Worm (Caenorhabditis elegans): ENCODE measurements around the gene srh-34.

- TF ChIP-seq elt-1 (tag; optimal IDR thresholded peaks at IDR 0.05): no peak
- TF ChIP-seq nhr-76 (tag; optimal IDR thresholded peaks at IDR 0.05): no peak
- TF ChIP-seq skn-1 (tag; optimal IDR thresholded peaks at IDR 0.05): no peak
- peak; percentile 62 for TF ChIP-seq pqm-1 (tag; optimal IDR thresholded peaks at IDR 0.05)
- TF ChIP-seq nhr-11 (tag; optimal IDR thresholded peaks at IDR 0.05): no peak
- no peak for TF ChIP-seq nhr-28 (tag; optimal IDR thresholded peaks at IDR 0.05)
- TF ChIP-seq pha-4 (tag; optimal IDR thresholded peaks at IDR 0.05): peak; percentile 33
- no peak for TF ChIP-seq mml-1 (tag; optimal IDR thresholded peaks at IDR 0.05)
- no peak for TF ChIP-seq snpc-4 (tag; optimal IDR thresholded peaks at IDR 0.05)
- no peak for TF ChIP-seq unc-62 (GFP tag; optimal IDR thresholded peaks at IDR 0.05)
- TF ChIP-seq tbx-2 (tag; optimal IDR thresholded peaks at IDR 0.05): no peak
- TF ChIP-seq nhr-12 (tag; optimal IDR thresholded peaks at IDR 0.05): no peak
Observed at ce11 chrV:462263-462662, 15.8 kb upstream of the srh-34 start, which contains the start of gene nhr-202.
